Worm (Caenorhabditis elegans) whole organism, late embryonic: ENCODE data around the gene W09D6.1.

Experiments
- nfya-1 ChIP-seq: sonication (generic microtip); optimal IDR thresholded peaks from 2 replicates; lab custom pipeline; 2017; ENCODE audit warnings: missing genetic modification characterization, mild to moderate bottlenecking, missing compliant biosample characterization, antibody characterized with exemption, moderate library complexity
- pat-9 ChIP-seq: fragments of 200-800 bp; sonication (Bioruptor generic); optimal IDR thresholded peaks from 2 replicates; lab custom pipeline; 2018; ENCODE audit warnings: mild to moderate bottlenecking, missing genetic modification characterization, moderate library complexity, missing compliant biosample characterization
- pqm-1 ChIP-seq: sonication (generic microtip); optimal IDR thresholded peaks from 2 replicates; lab custom pipeline; 2016; ENCODE audit warnings: missing genetic modification characterization, missing compliant biosample characterization

DNA sequence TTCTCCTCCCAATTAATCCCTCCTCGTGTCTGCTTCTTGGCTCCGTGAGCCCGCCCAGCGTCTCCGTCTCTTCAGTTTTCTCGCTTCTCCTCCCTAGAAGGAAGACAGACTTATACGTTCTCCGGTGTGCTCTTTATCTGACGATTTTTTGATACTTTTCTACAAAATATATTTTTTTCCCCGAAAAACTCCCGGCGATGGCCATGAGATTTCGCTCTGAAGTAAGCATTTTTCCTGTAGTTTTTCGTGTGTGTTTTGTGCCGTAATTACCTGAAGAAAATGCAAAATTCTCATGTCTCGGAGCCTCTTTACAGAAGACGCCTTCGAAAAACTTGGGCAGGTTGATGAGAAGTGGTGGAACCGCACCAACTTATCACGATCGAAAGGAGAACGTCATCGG, 32.0 kb upstream of the W09D6.1 start, which contains the start of gene spat-2:
- TF ChIP-seq pqm-1 (tag; lab: Kevin White, UChicago) (no peak), nfya-1 (no peak), pat-9 (tag; lab: Kevin White, UChicago) (no peak)
